Fruit fly (Drosophila melanogaster) S2 (cell line): ENCODE data around the gene CG32240.

ENCODE experiments used
- CG8478 ChIP-seq: fragments of >200 bp; optimal IDR thresholded peaks from 2 replicates; lab custom pipeline; 2018
- CTCF ChIP-seq, 2 experiments: fragments of >200 bp; optimal IDR thresholded peaks; 2 replicates each; lab custom pipeline; 2018

Gene CG32240

DNA sequence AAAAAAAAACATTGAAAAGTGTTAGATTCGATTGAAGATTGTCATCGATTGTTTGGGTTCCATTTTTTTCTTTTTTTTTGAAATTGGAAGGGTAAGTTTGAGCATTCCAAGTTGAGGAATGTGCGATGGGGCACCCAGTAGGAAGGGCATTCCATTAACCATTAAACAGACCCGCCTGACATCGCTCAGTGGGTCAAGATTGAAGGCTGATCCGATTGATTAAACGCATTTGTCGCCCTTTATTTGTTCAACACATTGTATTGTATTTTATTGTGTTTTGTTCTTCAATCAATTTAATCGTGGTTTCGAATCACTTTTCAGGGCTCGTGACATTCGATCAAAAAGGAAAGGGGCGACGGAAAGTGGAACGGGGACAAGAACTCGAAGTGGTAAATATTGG, 40.4 kb downstream of the CG32240 start:
- no peak for TF ChIP-seq CTCF (optimal IDR thresholded peaks at IDR 0.05; lab: Kevin White, UChicago)
- no peak for TF ChIP-seq CG8478 (lab: Kevin White, UChicago)

DNA sequence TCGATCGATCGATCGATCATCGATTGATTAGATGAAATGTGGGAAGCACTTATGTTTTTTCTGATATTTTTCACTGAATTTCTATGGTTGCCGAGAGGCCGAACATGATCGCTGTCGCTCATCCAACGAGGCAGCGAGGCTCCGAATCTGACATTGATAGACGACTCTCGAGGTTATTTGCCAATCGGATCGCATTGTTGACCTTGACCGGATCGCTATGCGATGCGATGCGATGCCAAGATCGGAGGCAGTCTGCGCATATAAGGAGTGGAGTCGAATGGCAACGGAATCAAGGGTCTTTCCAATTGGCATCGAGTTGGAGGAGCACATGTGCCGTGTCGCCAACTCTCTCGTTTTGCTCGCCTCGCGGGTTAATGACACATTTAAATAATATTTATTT, 41.2 kb downstream of the CG32240 start:
- no peak for TF ChIP-seq CTCF (optimal IDR thresholded peaks at IDR 0.05; lab: Kevin White, UChicago)
- TF ChIP-seq CG8478 (lab: Kevin White, UChicago), result no peak

DNA sequence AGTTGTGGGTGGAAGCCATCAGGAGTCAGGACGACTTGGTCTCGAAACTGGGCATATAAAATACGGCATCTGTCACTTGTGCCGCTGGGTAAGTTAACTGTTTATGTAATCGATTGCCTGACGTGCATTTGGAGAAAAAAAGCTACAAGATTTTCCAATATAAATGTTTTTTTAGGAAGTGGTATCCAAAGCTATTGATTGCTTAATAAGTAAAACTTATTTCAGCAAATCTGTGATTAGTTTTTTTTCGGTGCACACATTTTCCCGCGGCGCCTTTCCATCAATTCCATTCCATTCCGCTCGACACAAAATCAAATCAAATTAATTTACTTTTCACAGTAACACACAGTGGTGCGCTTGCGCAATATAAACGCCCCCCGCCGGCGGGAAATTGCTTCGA, 41.9 kb downstream of the CG32240 start:
- TF ChIP-seq CG8478 (lab: Kevin White, UChicago), result no peak
- no peak for TF ChIP-seq CTCF (optimal IDR thresholded peaks at IDR 0.05; lab: Kevin White, UChicago)

DNA sequence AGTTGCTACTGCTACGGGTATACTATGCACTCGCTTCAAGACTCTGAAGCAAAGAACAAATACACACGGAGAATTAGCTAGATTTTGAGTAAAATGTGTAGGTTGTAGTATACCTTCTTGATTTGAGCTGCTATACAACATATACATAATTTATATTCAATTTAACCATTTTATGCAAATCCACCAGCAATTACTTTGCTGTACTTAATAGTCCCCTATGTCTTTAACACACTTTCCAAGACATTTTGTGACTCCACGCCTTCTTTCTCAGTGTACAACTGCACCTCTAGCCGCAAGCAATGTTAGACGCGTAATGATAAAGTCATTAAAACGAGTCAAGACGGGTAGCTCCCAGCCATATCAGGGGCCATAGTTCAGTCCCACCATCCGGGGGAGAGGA, 44.8 kb downstream of the CG32240 start:
- no peak for TF ChIP-seq CTCF (optimal IDR thresholded peaks at IDR 0.05; lab: Kevin White, UChicago)
- TF ChIP-seq CG8478 (lab: Kevin White, UChicago), result no peak
